Comparison of ENCODE assay signal across 4 worm cellular contexts in genomic region chrX:7823108-7823704, ce11.
TF ChIP-seq lines count a peak whose summit lies in the region.

Gene eef-1A.2 (plus strand): TSS chrX:7823654.

TF ChIP-seq in whole organism, L2 larva, 48 proteins besides CTCF, POLR2A, EP300 and RAD21 (continued from another document):
- peak; percentile 23 for TF ChIP-seq unc-62 (GFP tag; optimal IDR thresholded peaks at IDR 0.05; lab: Kevin White, UChicago)
- no peak for TF ChIP-seq lin-39 (tag; optimal IDR thresholded peaks at IDR 0.05; lab: Kevin White, UChicago)
- TF ChIP-seq ztf-11 (tag; optimal IDR thresholded peaks at IDR 0.05; lab: Kevin White, UChicago) = no peak
- peak; percentile 96 for TF ChIP-seq egl-27 (tag; optimal IDR thresholded peaks at IDR 0.05; lab: Kevin White, UChicago)
- TF ChIP-seq crh-2 (tag; optimal IDR thresholded peaks at IDR 0.05; lab: Kevin White, UChicago) = peak; percentile 97
- no peak for TF ChIP-seq nhr-11 (tag; optimal IDR thresholded peaks at IDR 0.05; lab: Kevin White, UChicago)
- no peak for TF ChIP-seq elt-3 (tag; optimal IDR thresholded peaks at IDR 0.05; lab: Kevin White, UChicago)
- peak; percentile 87 to 98 for TF ChIP-seq mdl-1 (tag; optimal IDR thresholded peaks at IDR 0.05; lab: Kevin White, UChicago)
- no peak for TF ChIP-seq peb-1 (tag; optimal IDR thresholded peaks at IDR 0.05; lab: Kevin White, UChicago)
- TF ChIP-seq elt-1 (tag; optimal IDR thresholded peaks at IDR 0.05; lab: Kevin White, UChicago) = no peak
- TF ChIP-seq lsy-2 (tag; optimal IDR thresholded peaks at IDR 0.05; lab: Kevin White, UChicago) = peak; percentile 83 to 92
- peak; percentile 44 for TF ChIP-seq ZK546.5 (tag; optimal IDR thresholded peaks at IDR 0.05; lab: Kevin White, UChicago)
- peak; percentile 100 for TF ChIP-seq C34F6.9 (tag; optimal IDR thresholded peaks at IDR 0.05; lab: Kevin White, UChicago)
- peak; percentile 95 for TF ChIP-seq sma-9 (GFP tag; optimal IDR thresholded peaks at IDR 0.05; lab: Kevin White, UChicago)
- no peak for TF ChIP-seq sma-9 (tag; optimal IDR thresholded peaks at IDR 0.05; lab: Kevin White, UChicago)
- peak; percentile 76 for TF ChIP-seq blmp-1 (tag; optimal IDR thresholded peaks at IDR 0.05; lab: Kevin White, UChicago; ENCODE audit: insufficient read depth)
- peak; percentile 99 for TF ChIP-seq lin-11 (tag; optimal IDR thresholded peaks at IDR 0.05; lab: Kevin White, UChicago)
- peak; percentile 81 for TF ChIP-seq fos-1 (tag; optimal IDR thresholded peaks at IDR 0.05; lab: Kevin White, UChicago)
- peak; percentile 87 for TF ChIP-seq ztf-4 (tag; optimal IDR thresholded peaks at IDR 0.05; lab: Kevin White, UChicago)
- TF ChIP-seq F13H6.1 (tag; optimal IDR thresholded peaks at IDR 0.05; lab: Kevin White, UChicago) = peak; percentile 95
- peak; percentile 93 for TF ChIP-seq unc-55 (GFP tag; optimal IDR thresholded peaks at IDR 0.05; lab: Kevin White, UChicago)
- peak; percentile 100 for TF ChIP-seq nhr-129 (tag; optimal IDR thresholded peaks at IDR 0.05; lab: Kevin White, UChicago)
- peak; percentile 96 for TF ChIP-seq nhr-21 (tag; optimal IDR thresholded peaks at IDR 0.05; lab: Kevin White, UChicago)
- TF ChIP-seq aly-2 (tag; optimal IDR thresholded peaks at IDR 0.05; lab: Kevin White, UChicago) = no peak
- peak; percentile 87 for TF ChIP-seq nhr-6 (tag; optimal IDR thresholded peaks at IDR 0.05; lab: Kevin White, UChicago)
TF ChIP-seq in whole organism, L2 larva: peak in this region for 32.

TF ChIP-seq in whole organism, L4 larva, 104 proteins besides CTCF, POLR2A, EP300 and RAD21 (continued from another document and continues in another):
- TF ChIP-seq ceh-28 (tag; optimal IDR thresholded peaks at IDR 0.05; lab: Kevin White, UChicago) (peak; percentile 88), hlh-30 (tag; optimal IDR thresholded peaks at IDR 0.05; lab: Kevin White, UChicago; ENCODE audit: insufficient read depth) (peak; percentile 98), daf-12 (tag; optimal IDR thresholded peaks at IDR 0.05; lab: Kevin White, UChicago) (no peak), egl-43 (GFP tag; IDR thresholded peaks at IDR 0.05; lab: Robert Waterston, UW) (peak; percentile 87), mep-1 (tag; optimal IDR thresholded peaks at IDR 0.05; lab: Kevin White, UChicago) (peak; percentile 97), unc-39 (tag; optimal IDR thresholded peaks at IDR 0.05; lab: Kevin White, UChicago) (no peak), nhr-25 (tag; optimal IDR thresholded peaks at IDR 0.05; lab: Kevin White, UChicago; ENCODE audit: borderline replicate concordance, insufficient read depth) (peak; percentile 95), lin-29 (GFP tag; IDR thresholded peaks at IDR 0.05; lab: Robert Waterston, UW) (no peak), rbr-2 (tag; optimal IDR thresholded peaks at IDR 0.05; lab: Kevin White, UChicago) (peak; percentile 96), mes-2 (tag; optimal IDR thresholded peaks at IDR 0.05; lab: Kevin White, UChicago; ENCODE audit: poor library complexity, severe bottlenecking) (peak; percentile 81), lsy-2 (tag; optimal IDR thresholded peaks at IDR 0.05; lab: Kevin White, UChicago) (peak; percentile 86 to 93), hlh-11 (tag; optimal IDR thresholded peaks at IDR 0.05; lab: Kevin White, UChicago) (peak; percentile 98), ztf-11 (tag; optimal IDR thresholded peaks at IDR 0.05; lab: Kevin White, UChicago) (no peak), zfp-3 (GFP tag; conservative IDR thresholded peaks at IDR 0.05; lab: Robert Waterston, UW) (0 out of 2 replicates have a peak, but pooled peaks have one; percentile 48), T20F7.1 (GFP tag; optimal IDR thresholded peaks at IDR 0.05; lab: Kevin White, UChicago) (peak; percentile 84), lin-39 (tag; optimal IDR thresholded peaks at IDR 0.05; lab: Kevin White, UChicago) (no peak), Y5F2A.4 (GFP tag; optimal IDR thresholded peaks at IDR 0.05; lab: Kevin White, UChicago) (peak; percentile 11), tra-1 (GFP tag; IDR thresholded peaks at IDR 0.05; lab: Robert Waterston, UW) (peak; percentile 90), saeg-2 (GFP tag; IDR thresholded peaks at IDR 0.05; lab: Robert Waterston, UW) (peak; percentile 83), lin-38 (GFP tag; IDR thresholded peaks at IDR 0.05; lab: Robert Waterston, UW) (peak; percentile 72), F37D6.2 (tag; optimal IDR thresholded peaks at IDR 0.05; lab: Kevin White, UChicago) (peak; percentile 90), mxl-2 (GFP tag; conservative IDR thresholded peaks at IDR 0.05; lab: Robert Waterston, UW) (0 out of 2 replicates have a peak, but pooled peaks have one; percentile 44), fkh-10 (GFP tag; optimal IDR thresholded peaks at IDR 0.05; lab: Kevin White, UChicago) (peak; percentile 99), mdl-1 (tag; optimal IDR thresholded peaks at IDR 0.05; lab: Kevin White, UChicago) (peak; percentile 97 to 99), zip-2 (tag; optimal IDR thresholded peaks at IDR 0.05; lab: Kevin White, UChicago) (peak; percentile 100), ceh-82 (tag; optimal IDR thresholded peaks at IDR 0.05; lab: Kevin White, UChicago) (no peak), lin-13 (GFP tag; optimal IDR thresholded peaks at IDR 0.05; lab: Kevin White, UChicago) (peak; percentile 89), Y75B8A.6 (GFP tag; IDR thresholded peaks at IDR 0.05; lab: Robert Waterston, UW) (0 out of 2 replicates have a peak, but pooled peaks have one; percentile 54), sdz-12 (GFP tag; optimal IDR thresholded peaks at IDR 0.05; lab: Kevin White, UChicago) (peak; percentile 35), nhr-11 (tag; optimal IDR thresholded peaks at IDR 0.05; lab: Kevin White, UChicago) (peak; percentile 98), zfp-2 (tag; optimal IDR thresholded peaks at IDR 0.05; lab: Kevin White, UChicago) (peak; percentile 64), unc-62 (GFP tag; optimal IDR thresholded peaks at IDR 0.05 in 1 of 2; lab: Kevin White, UChicago) (peak in 1 of 2 experiments; percentile 100), unc-62 (tag; optimal IDR thresholded peaks at IDR 0.05; lab: Kevin White, UChicago) (no peak), lin-15B (tag; optimal IDR thresholded peaks at IDR 0.05; lab: Kevin White, UChicago) (no peak), nhr-6 (tag; optimal IDR thresholded peaks at IDR 0.05; lab: Kevin White, UChicago) (peak; percentile 87)

TF ChIP-seq in whole organism, late embryonic, 69 proteins besides CTCF, POLR2A, EP300 and RAD21 (continued from another document and continues in another):
- no peak for TF ChIP-seq C38D4.7 (GFP tag; optimal IDR thresholded peaks at IDR 0.05; lab: Kevin White, UChicago)
- TF ChIP-seq ets-4 (tag; optimal IDR thresholded peaks at IDR 0.05; lab: Kevin White, UChicago) = no peak
- TF ChIP-seq sdc-2 (tag; optimal IDR thresholded peaks at IDR 0.05; lab: Kevin White, UChicago) = peak; percentile 80
- no peak for TF ChIP-seq ama-1 (optimal IDR thresholded peaks at IDR 0.05; lab: Kevin White, UChicago)
- TF ChIP-seq T23F11.4 (GFP tag; optimal IDR thresholded peaks at IDR 0.05; lab: Kevin White, UChicago) = no peak
- TF ChIP-seq mec-3 (tag; optimal IDR thresholded peaks at IDR 0.05; lab: Kevin White, UChicago; ENCODE audit: borderline replicate concordance) = no peak
- no peak for TF ChIP-seq fkh-10 (GFP tag; optimal IDR thresholded peaks at IDR 0.05; lab: Kevin White, UChicago)
- TF ChIP-seq pha-4 (tag; optimal IDR thresholded peaks at IDR 0.05; lab: Kevin White, UChicago) = no peak
- peak; percentile 12 for TF ChIP-seq unc-86 (tag; optimal IDR thresholded peaks at IDR 0.05; lab: Kevin White, UChicago)
- no peak for TF ChIP-seq odd-2 (tag; optimal IDR thresholded peaks at IDR 0.05; lab: Kevin White, UChicago)
- TF ChIP-seq hlh-6 (tag; optimal IDR thresholded peaks at IDR 0.05; lab: Kevin White, UChicago) = no peak
- peak; percentile 87 for TF ChIP-seq hlh-30 (tag; optimal IDR thresholded peaks at IDR 0.05; lab: Kevin White, UChicago; ENCODE audit: insufficient read depth)
- TF ChIP-seq elt-4 (tag; optimal IDR thresholded peaks at IDR 0.05; lab: Kevin White, UChicago) = no peak
- TF ChIP-seq nhr-232 (tag; optimal IDR thresholded peaks at IDR 0.05; lab: Kevin White, UChicago) = no peak
- peak; percentile 94 for TF ChIP-seq nfya-1 (tag; optimal IDR thresholded peaks at IDR 0.05; lab: Kevin White, UChicago)
- peak; percentile 88 for TF ChIP-seq ceh-31 (tag; optimal IDR thresholded peaks at IDR 0.05; lab: Kevin White, UChicago)
- TF ChIP-seq rnt-1 (tag; optimal IDR thresholded peaks at IDR 0.05; lab: Kevin White, UChicago) = peak; percentile 66
- TF ChIP-seq ceh-18 (tag; optimal IDR thresholded peaks at IDR 0.05; lab: Kevin White, UChicago) = peak; percentile 83
- TF ChIP-seq tbx-2 (tag; optimal IDR thresholded peaks at IDR 0.05; lab: Kevin White, UChicago) = peak; percentile 87
- no peak for TF ChIP-seq pqm-1 (tag; optimal IDR thresholded peaks at IDR 0.05; lab: Kevin White, UChicago)
- peak; percentile 48 for TF ChIP-seq tbx-7 (tag; optimal IDR thresholded peaks at IDR 0.05; lab: Kevin White, UChicago)
- TF ChIP-seq zip-5 (tag; optimal IDR thresholded peaks at IDR 0.05; lab: Kevin White, UChicago) = no peak
- no peak for TF ChIP-seq ceh-9 (tag; optimal IDR thresholded peaks at IDR 0.05; lab: Kevin White, UChicago)
- peak; percentile 31 for TF ChIP-seq pag-3 (tag; optimal IDR thresholded peaks at IDR 0.05; lab: Kevin White, UChicago; ENCODE audit: borderline replicate concordance)
- no peak for TF ChIP-seq ceh-45 (GFP tag; IDR thresholded peaks at IDR 0.05; lab: Robert Waterston, UW)
- TF ChIP-seq unc-3 (GFP tag; conservative IDR thresholded peaks at IDR 0.05; lab: Robert Waterston, UW) = no peak
- no peak for TF ChIP-seq unc-3 (tag; optimal IDR thresholded peaks at IDR 0.05; lab: Kevin White, UChicago)
- TF ChIP-seq gmeb-2 (tag; optimal IDR thresholded peaks at IDR 0.05; lab: Kevin White, UChicago) = peak; percentile 7
- TF ChIP-seq F13H6.1 (tag; optimal IDR thresholded peaks at IDR 0.05; lab: Kevin White, UChicago) = peak; percentile 33
- peak; percentile 40 for TF ChIP-seq K09A11.1 (tag; optimal IDR thresholded peaks at IDR 0.05; lab: Kevin White, UChicago; ENCODE audit: insufficient read depth)
- no peak for TF ChIP-seq pat-9 (tag; optimal IDR thresholded peaks at IDR 0.05; lab: Kevin White, UChicago)
- peak; percentile 79 for TF ChIP-seq elt-2 (tag; optimal IDR thresholded peaks at IDR 0.05; lab: Kevin White, UChicago)
- TF ChIP-seq unc-55 (GFP tag; optimal IDR thresholded peaks at IDR 0.05; lab: Kevin White, UChicago) = peak; percentile 64
- TF ChIP-seq fax-1 (tag; optimal IDR thresholded peaks at IDR 0.05; lab: Kevin White, UChicago) = no peak
- TF ChIP-seq syd-9 (tag; optimal IDR thresholded peaks at IDR 0.05; lab: Kevin White, UChicago) = no peak
- TF ChIP-seq ceh-34 (tag; optimal IDR thresholded peaks at IDR 0.05; lab: Kevin White, UChicago) = peak; percentile 80
- no peak for TF ChIP-seq lim-6 (tag; optimal IDR thresholded peaks at IDR 0.05; lab: Kevin White, UChicago)
- no peak for TF ChIP-seq hlh-8 (tag; optimal IDR thresholded peaks at IDR 0.05; lab: Kevin White, UChicago)
- peak; percentile 92 for TF ChIP-seq unc-42 (tag; optimal IDR thresholded peaks at IDR 0.05; lab: Kevin White, UChicago)
- peak; percentile 45 for TF ChIP-seq pha-2 (tag; optimal IDR thresholded peaks at IDR 0.05; lab: Kevin White, UChicago)

TF ChIP-seq in whole organism, mixed stage, embryonic, 35 proteins besides CTCF, POLR2A, EP300 and RAD21 (continued from another document):
- TF ChIP-seq sptf-1 (tag; optimal IDR thresholded peaks at IDR 0.05; lab: Kevin White, UChicago) (peak; percentile 53), mab-5 (tag; optimal IDR thresholded peaks at IDR 0.05; lab: Kevin White, UChicago) (no peak), M03D4.4 (tag; optimal IDR thresholded peaks at IDR 0.05; lab: Kevin White, UChicago) (peak; percentile 48), unc-39 (tag; optimal IDR thresholded peaks at IDR 0.05; lab: Kevin White, UChicago) (no peak), nhr-12 (tag; optimal IDR thresholded peaks at IDR 0.05; lab: Kevin White, UChicago) (no peak), nhr-28 (tag; optimal IDR thresholded peaks at IDR 0.05; lab: Kevin White, UChicago) (no peak)
